Fruit fly (Drosophila melanogaster): ENCODE measurements around the gene CG3847.
A peak's percentile ranks its signal among the peaks of the same experiment; 100 is the strongest.

Gene CG3847

DNA sequence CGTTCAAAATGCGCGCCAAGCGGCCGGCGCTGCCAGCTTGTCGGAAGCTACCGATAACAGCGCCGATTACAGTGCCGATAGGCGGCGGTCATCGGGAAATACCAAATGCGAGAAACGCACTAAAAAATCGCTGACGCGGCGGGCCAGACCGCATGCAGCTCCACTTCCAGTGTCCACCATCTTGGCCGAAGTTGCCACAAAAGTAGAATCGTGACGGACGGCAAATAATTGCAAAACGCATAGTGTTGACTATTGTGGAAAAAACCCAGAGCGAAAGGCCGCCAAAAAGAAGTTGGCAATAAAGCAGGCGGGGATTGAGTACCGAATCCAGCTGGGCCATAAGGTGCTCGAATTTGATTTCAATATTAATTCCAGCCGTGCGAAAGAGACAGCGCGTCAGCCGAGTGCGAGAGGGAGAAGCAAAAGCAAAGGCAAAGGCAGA, at the start of gene CG3847:
Gene CG3847 (plus strand): TSS at position 178 of the 442 bp plus-strand sequence.
- no peak for TF ChIP-seq CG15336 (GFP tag; IDR thresholded peaks at IDR 0.05)
- TF ChIP-seq Eip78C (GFP tag), result peak; percentile 72
- peak; percentile 46 for TF ChIP-seq fkh (GFP tag; optimal IDR thresholded peaks at IDR 0.05)
- peak; percentile 46 for TF ChIP-seq esn (GFP tag; optimal IDR thresholded peaks at IDR 0.05)
- peak; percentile 14 for TF ChIP-seq Met (GFP tag; optimal IDR thresholded peaks at IDR 0.05)
- peak; percentile 14 for TF ChIP-seq lz (GFP tag; optimal IDR thresholded peaks at IDR 0.05)
- no peak for TF ChIP-seq dac (GFP tag; optimal IDR thresholded peaks at IDR 0.05)
- TF ChIP-seq CG31627 (GFP tag; optimal IDR thresholded peaks at IDR 0.05), result peak; percentile 39
- TF ChIP-seq cyc (GFP tag; optimal IDR thresholded peaks at IDR 0.05), result peak; percentile 36
- peak; percentile 41 for TF ChIP-seq Hr39 (GFP tag; optimal IDR thresholded peaks at IDR 0.05)
- peak; percentile 76 for TF ChIP-seq svp (GFP tag)
- TF ChIP-seq dsx (GFP tag; optimal IDR thresholded peaks at IDR 0.05; ENCODE audit: poor library complexity, severe bottlenecking), result no peak
- TF ChIP-seq acj6 (GFP tag; optimal IDR thresholded peaks at IDR 0.05), result peak; percentile 7
- TF ChIP-seq CG11294 (GFP tag; IDR thresholded peaks at IDR 0.05), result no peak
- peak; percentile 25 for TF ChIP-seq pdm3 (GFP tag; optimal IDR thresholded peaks at IDR 0.05)
- TF ChIP-seq ss (GFP tag; optimal IDR thresholded peaks at IDR 0.05), result peak; percentile 2 to 37
- peak; percentile 12 for TF ChIP-seq CG9139 (GFP tag; optimal IDR thresholded peaks at IDR 0.05)
- TF ChIP-seq CG7368 (GFP tag; optimal IDR thresholded peaks at IDR 0.05), result no peak
- peak; percentile 13 for TF ChIP-seq vri (GFP tag; optimal IDR thresholded peaks at IDR 0.05)
- no peak for TF ChIP-seq CG10631 (GFP tag; optimal IDR thresholded peaks at IDR 0.05)
- TF ChIP-seq CG3919 (GFP tag; optimal IDR thresholded peaks at IDR 0.05), result peak; percentile 41
- peak; percentile 13 for TF ChIP-seq achi (GFP tag; optimal IDR thresholded peaks at IDR 0.05)
- TF ChIP-seq CG16779 (tag; optimal IDR thresholded peaks at IDR 0.05), result no peak
- peak; percentile 32 for TF ChIP-seq CG6808 (GFP tag; optimal IDR thresholded peaks at IDR 0.05)

DNA sequence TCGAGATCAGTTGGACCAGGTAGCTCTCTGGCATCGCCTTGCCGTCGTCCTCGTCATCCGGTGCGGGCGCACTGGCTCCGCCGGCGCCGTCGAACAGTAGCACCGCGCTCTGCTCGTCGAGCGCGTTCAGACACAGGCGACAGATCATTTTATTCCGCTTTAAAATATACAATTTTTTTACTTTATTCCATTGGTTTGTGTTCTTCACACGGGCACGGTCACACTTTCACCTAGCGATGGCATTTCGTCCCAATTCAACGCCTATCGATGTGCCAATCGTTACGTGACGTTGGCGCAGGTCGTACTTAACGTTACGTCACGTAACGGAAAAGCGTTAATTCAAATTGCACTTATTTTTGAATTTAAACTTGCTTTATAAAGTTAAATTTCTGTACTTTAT, 45.9 kb upstream of the CG3847 start, which contains the start of gene CG12219:
Gene CG12219 (minus strand): TSS at position 234 of the 400 bp plus-strand sequence.
- no peak for TF ChIP-seq CG11902 (GFP tag; optimal IDR thresholded peaks at IDR 0.05)
- no peak for TF ChIP-seq CG15336 (GFP tag; IDR thresholded peaks at IDR 0.05)
- no peak for TF ChIP-seq CG34406 (GFP tag; optimal IDR thresholded peaks at IDR 0.05)
- TF ChIP-seq CG6163 (GFP tag; IDR thresholded peaks at IDR 0.05), result no peak
- TF ChIP-seq acj6 (GFP tag; optimal IDR thresholded peaks at IDR 0.05), result no peak

DNA sequence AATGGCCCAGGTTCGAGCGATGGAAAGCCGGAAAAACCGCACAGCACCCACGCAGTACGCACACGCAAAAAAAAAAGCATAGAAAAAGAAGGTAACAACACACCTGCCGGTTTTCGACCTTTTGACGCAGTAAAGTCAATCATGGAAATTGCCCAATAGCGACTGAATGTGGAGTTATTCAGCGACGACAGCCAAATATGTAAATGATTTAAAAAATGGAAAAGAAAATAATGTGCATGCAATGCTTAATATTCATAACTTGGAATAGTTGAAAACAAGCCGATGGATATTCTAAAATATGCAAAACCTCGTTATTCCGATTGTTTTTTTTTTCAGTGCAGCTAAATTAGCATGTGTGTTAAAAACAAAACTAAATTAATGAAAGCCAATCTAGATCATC, 43.7 kb upstream of the CG3847 start:
- peak; percentile 39 for TF ChIP-seq pdm3 (GFP tag; optimal IDR thresholded peaks at IDR 0.05)
- no peak for TF ChIP-seq CG7368 (GFP tag; optimal IDR thresholded peaks at IDR 0.05)
- 0 out of 3 replicates have a peak, but pooled peaks have one; percentile 8 for TF ChIP-seq eg (GFP tag; IDR thresholded peaks at IDR 0.05)
- TF ChIP-seq salr (GFP tag; optimal IDR thresholded peaks at IDR 0.05), result no peak
- no peak for TF ChIP-seq Sox102F (GFP tag; optimal IDR thresholded peaks at IDR 0.05)
- no peak for TF ChIP-seq acj6 (GFP tag; optimal IDR thresholded peaks at IDR 0.05)
- no peak for TF ChIP-seq fd85E (GFP tag; optimal IDR thresholded peaks at IDR 0.05)
- no peak for TF ChIP-seq CG10669 (GFP tag; optimal IDR thresholded peaks at IDR 0.05)
- TF ChIP-seq CG8119 (GFP tag; IDR thresholded peaks at IDR 0.05), result peak; percentile 61; the same call in 2 of the 3 replicates
- no peak for TF ChIP-seq Ets21C (GFP tag; optimal IDR thresholded peaks at IDR 0.05)
- TF ChIP-seq OdsH (GFP tag; optimal IDR thresholded peaks at IDR 0.05), result peak; percentile 5
- TF ChIP-seq Hr4 (GFP tag; optimal IDR thresholded peaks at IDR 0.05), result peak; percentile 70
- TF ChIP-seq Sox14 (GFP tag; optimal IDR thresholded peaks at IDR 0.05), result no peak
- TF ChIP-seq Gug (GFP tag; IDR thresholded peaks at IDR 0.05), result no peak
- peak; percentile 15 for TF ChIP-seq Eip78C (GFP tag)
- TF ChIP-seq CG32006 (GFP tag; optimal IDR thresholded peaks at IDR 0.05), result peak; percentile 74
- TF ChIP-seq CG11762 (GFP tag; optimal IDR thresholded peaks at IDR 0.05; ENCODE audit: insufficient read depth), result no peak
- no peak for TF ChIP-seq CG31627 (GFP tag; optimal IDR thresholded peaks at IDR 0.05)
- TF ChIP-seq CG15336 (GFP tag; IDR thresholded peaks at IDR 0.05), result 0 out of 2 replicates have a peak, but pooled peaks have one; percentile 20
- no peak for TF ChIP-seq ss (GFP tag; optimal IDR thresholded peaks at IDR 0.05)
- peak; percentile 52 for TF ChIP-seq dac (GFP tag; optimal IDR thresholded peaks at IDR 0.05)
